3 fruit fly cellular contexts compared by ENCODE assay signal in genomic region chr2L:85099-85498, dm6.
A peak's percentile ranks its signal among the peaks of the same experiment; 100 is the strongest.
TF ChIP-seq lines count a peak whose summit lies in the region.

No protein-coding gene starts in this region.

- TF ChIP-seq CTCF in whole organism, embryonic (GFP tag; optimal IDR thresholded peaks at IDR 0.05; lab: Kevin White, UChicago): no peak

TF ChIP-seq in whole organism, adult, 20 proteins besides CTCF, POLR2A, EP300 and RAD21:
- TF ChIP-seq CG33017 (tag; optimal IDR thresholded peaks at IDR 0.05; lab: Kevin White, UChicago): no peak
- TF ChIP-seq CG12768 (GFP tag; optimal IDR thresholded peaks at IDR 0.05; lab: Kevin White, UChicago): peak; percentile 11
- no peak for TF ChIP-seq cic (GFP tag; optimal IDR thresholded peaks at IDR 0.05; lab: Kevin White, UChicago)
- TF ChIP-seq CG7101 (tag; optimal IDR thresholded peaks at IDR 0.05; lab: Kevin White, UChicago): no peak
- no peak for TF ChIP-seq bab1 (GFP tag; optimal IDR thresholded peaks at IDR 0.05; lab: Kevin White, UChicago)

TF ChIP-seq in whole organism, embryonic, 481 proteins besides CTCF, POLR2A, EP300 and RAD21 (continues in another document):
- TF ChIP-seq CG9727 (GFP tag; optimal IDR thresholded peaks at IDR 0.05; lab: Kevin White, UChicago) (no peak), NFAT (GFP tag; IDR thresholded peaks at IDR 0.05; lab: Robert Waterston, UW) (no peak), CG8388 (GFP tag; optimal IDR thresholded peaks at IDR 0.05; lab: Kevin White, UChicago) (no peak), cg (GFP tag; optimal IDR thresholded peaks at IDR 0.05; lab: Kevin White, UChicago) (no peak), crol (GFP tag; IDR thresholded peaks at IDR 0.05; lab: Robert Waterston, UW) (no peak), CG10147 (GFP tag; optimal IDR thresholded peaks at IDR 0.05; lab: Kevin White, UChicago) (peak; percentile 3), Atf-2 (GFP tag; optimal IDR thresholded peaks at IDR 0.05; lab: Kevin White, UChicago) (no peak), kah (GFP tag; optimal IDR thresholded peaks at IDR 0.05; lab: Kevin White, UChicago) (no peak), Mrtf (GFP tag; IDR thresholded peaks at IDR 0.05; lab: Robert Waterston, UW) (no peak), Stat92E (GFP tag; optimal IDR thresholded peaks at IDR 0.05; lab: Kevin White, UChicago) (no peak), CG9609 (GFP tag; optimal IDR thresholded peaks at IDR 0.05; lab: Kevin White, UChicago) (no peak), CG6683 (GFP tag; optimal IDR thresholded peaks at IDR 0.05; lab: Kevin White, UChicago) (no peak), slbo (GFP tag; IDR thresholded peaks at IDR 0.05; lab: Robert Waterston, UW) (no peak), CG10654 (GFP tag; optimal IDR thresholded peaks at IDR 0.05; lab: Kevin White, UChicago) (no peak), Atf6 (GFP tag; IDR thresholded peaks at IDR 0.05; lab: Robert Waterston, UW) (no peak), CG2129 (GFP tag; IDR thresholded peaks at IDR 0.05; lab: Robert Waterston, UW; ENCODE audit: partially characterized antibody) (no peak), ci (GFP tag; IDR thresholded peaks at IDR 0.05; lab: Robert Waterston, UW) (no peak), CrebB (tag; optimal IDR thresholded peaks at IDR 0.05; lab: Kevin White, UChicago) (no peak), CG3281 (GFP tag; optimal IDR thresholded peaks at IDR 0.05; lab: Kevin White, UChicago) (peak; percentile 58), pzg (GFP tag; optimal IDR thresholded peaks at IDR 0.05; lab: Kevin White, UChicago) (no peak), Hr78 (GFP tag; optimal IDR thresholded peaks at IDR 0.05; lab: Kevin White, UChicago) (no peak), CG6854 (GFP tag; optimal IDR thresholded peaks at IDR 0.05; lab: Kevin White, UChicago) (peak; percentile 22), Mad (GFP tag; optimal IDR thresholded peaks at IDR 0.05; lab: Kevin White, UChicago) (no peak), CG8765 (GFP tag; IDR thresholded peaks at IDR 0.05; lab: Robert Waterston, UW) (no peak), eve (GFP tag; optimal IDR thresholded peaks at IDR 0.05; lab: Kevin White, UChicago) (no peak), CG30403 (GFP tag; optimal IDR thresholded peaks at IDR 0.05; lab: Kevin White, UChicago) (no peak), CG6791 (GFP tag; IDR thresholded peaks at IDR 0.05; lab: Robert Waterston, UW; ENCODE audit: partially characterized antibody) (no peak), CG34376 (GFP tag; optimal IDR thresholded peaks at IDR 0.05; lab: Kevin White, UChicago) (no peak), CG1233 (GFP tag; optimal IDR thresholded peaks at IDR 0.05; lab: Kevin White, UChicago) (no peak), CG9437 (GFP tag; optimal IDR thresholded peaks at IDR 0.05; lab: Kevin White, UChicago) (no peak), CG18262 (tag; optimal IDR thresholded peaks at IDR 0.05; lab: Kevin White, UChicago) (no peak), vfl (GFP tag; optimal IDR thresholded peaks at IDR 0.05; lab: Kevin White, UChicago) (no peak), CG7963 (GFP tag; IDR thresholded peaks at IDR 0.05; lab: Robert Waterston, UW; ENCODE audit: partially characterized antibody) (no peak), CG33213 (GFP tag; optimal IDR thresholded peaks at IDR 0.05; lab: Kevin White, UChicago) (no peak), Rx (GFP tag; IDR thresholded peaks at IDR 0.05; lab: Robert Waterston, UW) (no peak), wor (GFP tag; IDR thresholded peaks at IDR 0.05; lab: Robert Waterston, UW) (no peak), gcm2 (GFP tag; optimal IDR thresholded peaks at IDR 0.05; lab: Kevin White, UChicago) (no peak), mirr (GFP tag; optimal IDR thresholded peaks at IDR 0.05; lab: Kevin White, UChicago) (peak; percentile 31), HmgZ (tag; optimal IDR thresholded peaks at IDR 0.05; lab: Kevin White, UChicago) (no peak), onecut (GFP tag; IDR thresholded peaks at IDR 0.05; lab: Robert Waterston, UW) (no peak), Ets65A (GFP tag; lab: Kevin White, UChicago) (no peak), CG3726 (GFP tag; IDR thresholded peaks at IDR 0.05; lab: Robert Waterston, UW) (no peak), jing (GFP tag; optimal IDR thresholded peaks at IDR 0.05; lab: Kevin White, UChicago) (no peak), Myb (GFP tag; optimal IDR thresholded peaks at IDR 0.05; lab: Kevin White, UChicago) (no peak), psq (GFP tag; optimal IDR thresholded peaks at IDR 0.05; lab: Kevin White, UChicago) (no peak), CG2116 (GFP tag; optimal IDR thresholded peaks at IDR 0.05; lab: Kevin White, UChicago) (no peak)

TF ChIP-seq in whole organism, prepupa, 60 proteins besides CTCF, POLR2A, EP300 and RAD21:
- TF ChIP-seq fkh (GFP tag; optimal IDR thresholded peaks at IDR 0.05; lab: Kevin White, UChicago) (peak; percentile 82), Met (GFP tag; optimal IDR thresholded peaks at IDR 0.05; lab: Kevin White, UChicago) (no peak), esn (GFP tag; optimal IDR thresholded peaks at IDR 0.05; lab: Kevin White, UChicago) (no peak)
